Worm (Caenorhabditis elegans): ENCODE data around the gene T01D1.5.

ce11 chrII:146933-147332 is 41.9 kb downstream of the T01D1.5 start, which contains the start of gene T25D3.4:
- TF ChIP-seq tbx-2 (tag; optimal IDR thresholded peaks at IDR 0.05) (no peak), jun-1 (tag; optimal IDR thresholded peaks at IDR 0.05) (no peak), ztf-4 (tag; optimal IDR thresholded peaks at IDR 0.05) (no peak), elt-1 (tag; optimal IDR thresholded peaks at IDR 0.05) (no peak), nhr-25 (tag; optimal IDR thresholded peaks at IDR 0.05) (no peak), mdl-1 (tag; optimal IDR thresholded peaks at IDR 0.05) (no peak), hmg-11 (tag; optimal IDR thresholded peaks at IDR 0.05) (no peak), lin-15B (tag; optimal IDR thresholded peaks at IDR 0.05) (no peak), ZK546.5 (tag; optimal IDR thresholded peaks at IDR 0.05) (no peak)

Data from whole organism, L3 larva.